Fruit fly (Drosophila melanogaster) S2 (cell line): Measurements from ENCODE around the gene CG42395.

Experiments used
- CG8478 ChIP-seq: fragments of >200 bp; optimal IDR thresholded peaks from 2 replicates; lab custom pipeline; 2018
- CTCF ChIP-seq, 2 experiments: fragments of >200 bp; optimal IDR thresholded peaks; 2 replicates each; lab custom pipeline; 2018

DNA sequence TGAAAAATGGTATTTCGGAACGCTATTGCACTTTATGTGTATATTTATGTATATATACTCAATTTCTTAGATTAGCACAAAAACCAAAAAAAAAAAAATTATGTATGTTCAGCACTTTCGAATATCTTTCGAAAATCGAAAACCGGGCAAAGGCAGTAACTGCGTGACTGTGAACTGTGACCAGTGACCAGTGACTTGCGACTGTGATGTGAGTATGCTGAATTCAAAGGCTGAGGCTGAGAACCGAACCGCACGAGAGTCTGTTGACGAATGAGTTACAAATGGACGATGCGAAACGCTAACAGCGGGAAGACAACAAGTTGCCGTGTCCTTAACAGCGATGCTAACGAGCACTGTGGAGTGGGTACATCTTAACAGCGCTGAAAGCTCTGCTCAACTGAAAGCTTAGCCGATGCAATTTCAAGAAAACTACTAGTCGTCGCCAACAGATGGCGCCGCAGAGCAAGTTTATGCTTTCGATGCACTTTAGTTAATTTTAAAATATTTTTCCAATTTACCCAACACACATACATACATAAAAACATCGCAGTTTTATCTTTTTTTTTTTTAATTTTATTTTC is 25.4 kb downstream of the CG42395 start, which contains the start of gene CG32700:
- TF ChIP-seq CG8478 (lab: Kevin White, UChicago): no peak
- TF ChIP-seq CTCF (optimal IDR thresholded peaks at IDR 0.05; lab: Kevin White, UChicago): peak; percentile 80 to 81
